Fruit fly (Drosophila melanogaster): ENCODE measurements around the gene Mnt.

Gene Mnt

DNA sequence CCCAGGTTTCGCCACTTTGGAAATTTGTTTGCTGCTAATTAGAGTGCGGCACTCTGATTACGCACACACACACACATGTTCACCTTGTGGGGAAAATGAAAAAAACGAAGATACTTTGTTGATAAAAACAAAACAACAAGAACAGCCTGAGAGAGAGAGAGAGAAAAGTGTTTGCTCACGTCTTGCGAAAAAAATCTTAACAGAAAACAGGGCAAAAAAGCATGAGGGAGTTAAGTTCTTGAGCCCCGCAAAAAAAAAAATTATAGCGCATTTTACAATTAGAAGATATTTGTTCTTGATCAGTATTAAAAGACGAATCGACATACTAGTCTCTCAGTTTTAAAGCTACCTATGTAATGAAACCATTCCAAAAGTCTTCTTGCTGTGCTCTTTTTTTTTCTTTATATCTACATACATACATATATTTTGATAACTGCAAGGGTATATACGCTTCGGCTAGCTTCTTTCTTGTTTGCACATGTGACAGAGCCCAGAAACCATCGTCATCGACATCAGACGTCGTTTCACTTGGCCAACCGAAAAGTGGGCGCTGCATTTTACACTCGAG lies 9.2 kb downstream of the Mnt start:
- no peak for TF ChIP-seq Abd-B (GFP tag; optimal IDR thresholded peaks at IDR 0.05)
- TF ChIP-seq HLH106 (tag; optimal IDR thresholded peaks at IDR 0.05), result peak; percentile 42
- peak; percentile 60 for TF ChIP-seq woc (GFP tag; optimal IDR thresholded peaks at IDR 0.05)
- peak; percentile 13 for TF ChIP-seq psq (GFP tag; optimal IDR thresholded peaks at IDR 0.05)
- no peak for TF ChIP-seq GATAd (GFP tag; optimal IDR thresholded peaks at IDR 0.05)
- TF ChIP-seq h (GFP tag; optimal IDR thresholded peaks at IDR 0.05), result peak; percentile 64
- no peak for TF ChIP-seq CG9705 (GFP tag; optimal IDR thresholded peaks at IDR 0.05)
- peak; percentile 83 for TF ChIP-seq Vsx2 (GFP tag; optimal IDR thresholded peaks at IDR 0.05; ENCODE audit: partially characterized antibody)
- peak; percentile 73 for TF ChIP-seq fru (GFP tag; optimal IDR thresholded peaks at IDR 0.05)
- no peak for TF ChIP-seq sv (GFP tag; optimal IDR thresholded peaks at IDR 0.05)
- TF ChIP-seq br (GFP tag; optimal IDR thresholded peaks at IDR 0.05), result peak; percentile 67
- TF ChIP-seq rgr (GFP tag; optimal IDR thresholded peaks at IDR 0.05), result peak; percentile 69
- TF ChIP-seq jim (GFP tag; optimal IDR thresholded peaks at IDR 0.05), result no peak
- TF ChIP-seq OdsH (GFP tag; optimal IDR thresholded peaks at IDR 0.05), result peak; percentile 52
- peak; percentile 67 for TF ChIP-seq Sp1 (GFP tag; optimal IDR thresholded peaks at IDR 0.05)
- no peak for TF ChIP-seq pan (optimal IDR thresholded peaks at IDR 0.05)
- peak; percentile 9 for TF ChIP-seq Hnf4 (GFP tag; optimal IDR thresholded peaks at IDR 0.05)
- no peak for TF ChIP-seq lola (GFP tag; optimal IDR thresholded peaks at IDR 0.05)
- peak; percentile 11 for TF ChIP-seq sage (GFP tag; optimal IDR thresholded peaks at IDR 0.05)
- peak; percentile 52 for TF ChIP-seq CrebA (GFP tag; optimal IDR thresholded peaks at IDR 0.05; ENCODE audit: borderline replicate concordance)
- peak; percentile 61 for TF ChIP-seq ey (GFP tag; optimal IDR thresholded peaks at IDR 0.05)
- peak in 1 of 2 experiments; percentile 60 for TF ChIP-seq foxo (GFP tag; optimal IDR thresholded peaks at IDR 0.05)
- TF ChIP-seq brk (GFP tag; optimal IDR thresholded peaks at IDR 0.05), result no peak
- TF ChIP-seq dmrt93B (GFP tag; optimal IDR thresholded peaks at IDR 0.05), result peak; percentile 28

DNA sequence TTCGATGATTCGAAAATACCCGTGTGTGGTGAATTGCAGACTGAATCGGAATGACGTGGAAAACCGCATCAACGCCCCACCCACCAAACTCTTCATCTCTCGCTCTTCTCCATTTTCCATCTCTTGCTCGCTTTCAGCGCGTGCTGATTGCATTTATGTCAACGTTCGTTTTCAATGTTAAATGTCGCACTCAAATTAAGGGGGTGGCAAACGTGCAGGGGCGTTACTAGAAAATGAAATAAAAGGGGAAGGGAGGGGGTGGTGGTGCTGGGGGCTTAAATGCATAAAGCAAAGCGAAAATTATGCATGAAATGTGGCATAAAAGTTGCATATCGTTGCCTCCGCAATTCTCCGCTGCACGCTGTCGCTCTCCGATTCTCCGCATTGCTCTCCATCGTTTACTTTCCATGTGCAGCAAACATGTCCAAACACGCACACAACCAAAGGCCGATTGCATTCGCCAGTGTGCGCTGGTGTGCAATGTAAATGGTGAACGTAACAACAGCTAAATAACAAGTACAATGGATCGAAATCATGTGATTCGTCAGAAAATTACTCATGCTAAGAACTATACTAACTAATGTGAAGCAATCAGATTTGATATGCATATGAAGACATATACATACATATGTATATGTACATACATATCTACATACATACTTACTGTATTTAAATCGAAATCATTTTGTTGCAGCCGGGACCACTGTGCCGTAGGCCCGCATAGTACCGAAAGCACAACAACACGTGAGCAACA lies 10.3 kb downstream of the Mnt start:
- TF ChIP-seq dmrt93B (GFP tag; optimal IDR thresholded peaks at IDR 0.05), result peak; percentile 54
- TF ChIP-seq woc (GFP tag; optimal IDR thresholded peaks at IDR 0.05), result peak; percentile 76
- peak; percentile 13 for TF ChIP-seq sage (GFP tag; optimal IDR thresholded peaks at IDR 0.05)
- TF ChIP-seq Hr78 (GFP tag; optimal IDR thresholded peaks at IDR 0.05), result no peak
- TF ChIP-seq Hnf4 (GFP tag; optimal IDR thresholded peaks at IDR 0.05), result peak; percentile 64
- TF ChIP-seq CG32264 (GFP tag; optimal IDR thresholded peaks at IDR 0.05), result peak; percentile 39
- no peak for TF ChIP-seq dsf (GFP tag; optimal IDR thresholded peaks at IDR 0.05; ENCODE audit: borderline replicate concordance)
- TF ChIP-seq N (GFP tag; optimal IDR thresholded peaks at IDR 0.05), result no peak
- TF ChIP-seq foxo (GFP tag; optimal IDR thresholded peaks at IDR 0.05), result peak in 1 of 2 experiments; percentile 82
- TF ChIP-seq br (GFP tag; optimal IDR thresholded peaks at IDR 0.05), result peak; percentile 78
- TF ChIP-seq OdsH (GFP tag; optimal IDR thresholded peaks at IDR 0.05), result peak; percentile 67
- TF ChIP-seq Rel (GFP tag; optimal IDR thresholded peaks at IDR 0.05), result no peak
- TF ChIP-seq Rel (tag; optimal IDR thresholded peaks at IDR 0.05), result peak; percentile 11
- no peak for TF ChIP-seq Jra (GFP tag; optimal IDR thresholded peaks at IDR 0.05)
- peak; percentile 74 for TF ChIP-seq ey (GFP tag; optimal IDR thresholded peaks at IDR 0.05)
- TF ChIP-seq h (GFP tag; optimal IDR thresholded peaks at IDR 0.05), result peak; percentile 76
- peak; percentile 78 for TF ChIP-seq HLH106 (tag; optimal IDR thresholded peaks at IDR 0.05)
- TF ChIP-seq fru (GFP tag; optimal IDR thresholded peaks at IDR 0.05), result peak; percentile 88
- TF ChIP-seq brk (GFP tag; optimal IDR thresholded peaks at IDR 0.05), result peak; percentile 57
- TF ChIP-seq dl (GFP tag; optimal IDR thresholded peaks at IDR 0.05; ENCODE audit: insufficient read depth in 1 of 2, partially characterized antibody in 2 of 2), result peak in 1 of 2 experiments; percentile 15
- no peak for TF ChIP-seq sv (GFP tag; optimal IDR thresholded peaks at IDR 0.05)
- TF ChIP-seq psq (GFP tag; optimal IDR thresholded peaks at IDR 0.05), result peak; percentile 88
- no peak for TF ChIP-seq CrebA (GFP tag; optimal IDR thresholded peaks at IDR 0.05; ENCODE audit: borderline replicate concordance)
- TF ChIP-seq tai (GFP tag; optimal IDR thresholded peaks at IDR 0.05), result peak; percentile 4
- peak; percentile 78 for TF ChIP-seq rgr (GFP tag; optimal IDR thresholded peaks at IDR 0.05)
- TF ChIP-seq Dfd (GFP tag; optimal IDR thresholded peaks at IDR 0.05), result no peak
- TF ChIP-seq Sp1 (GFP tag; optimal IDR thresholded peaks at IDR 0.05), result peak; percentile 81
- TF ChIP-seq Dif (GFP tag; optimal IDR thresholded peaks at IDR 0.05; ENCODE audit: partially characterized antibody), result no peak
- TF ChIP-seq CG9705 (GFP tag; optimal IDR thresholded peaks at IDR 0.05), result peak; percentile 44
